Fruit fly (Drosophila melanogaster) whole organism, embryonic: ENCODE data around the gene Tmep.
A peak's percentile ranks its signal among the peaks of the same experiment; 100 is the strongest.

Experiments
- Aef1 ChIP-seq: fragments of 200-800 bp; sonication (Bioruptor generic); IDR thresholded peaks from 3 replicates; pipeline ENCODE4 v1.3.6; 2022; ENCODE audit warnings: missing biosample characterization, missing genetic modification characterization
- B-H2 ChIP-seq: fragments of 200-800 bp; sonication (Bioruptor generic); optimal IDR thresholded peaks from 2 replicates; lab custom pipeline; 2018; ENCODE audit warnings: missing biosample characterization, mild to moderate bottlenecking, missing genetic modification characterization
- CG11085 ChIP-seq: fragments of 200-800 bp; sonication (Bioruptor generic); IDR thresholded peaks from 2 replicates; pipeline ENCODE4 v1.3.6; 2022; ENCODE audit warnings: missing biosample characterization, missing genetic modification characterization
- CG12299 ChIP-seq: fragments of 200-800 bp; sonication (Bioruptor generic); optimal IDR thresholded peaks from 2 replicates; lab custom pipeline; 2018; ENCODE audit warnings: missing biosample characterization, mild to moderate bottlenecking, missing genetic modification characterization
- CG14441 ChIP-seq: fragments of 200-800 bp; sonication (Bioruptor generic); IDR thresholded peaks from 2 replicates; pipeline ENCODE4 v1.3.6; 2022; ENCODE audit warnings: missing biosample characterization, missing genetic modification characterization
- CG14965 ChIP-seq: fragments of 200-800 bp; sonication (Bioruptor generic); optimal IDR thresholded peaks from 2 replicates; lab custom pipeline; 2016; ENCODE audit warnings: missing biosample characterization, missing genetic modification characterization, borderline replicate concordance
- CG16813 ChIP-seq: fragments of 200-800 bp; sonication (Bioruptor generic); IDR thresholded peaks from 3 replicates; pipeline ENCODE4 v1.3.6; 2022; ENCODE audit warnings: missing biosample characterization, missing genetic modification characterization; ENCODE audit not compliant: partially characterized antibody
- CG17328 ChIP-seq: fragments of 200-800 bp; sonication (Bioruptor generic); IDR thresholded peaks from 2 replicates; pipeline ENCODE4 v1.3.6; 2022; ENCODE audit warnings: missing biosample characterization, missing genetic modification characterization
- CG17385 ChIP-seq: fragments of 200-800 bp; sonication (Bioruptor generic); optimal IDR thresholded peaks from 3 replicates; lab custom pipeline; 2018; ENCODE audit warnings: missing biosample characterization, mild to moderate bottlenecking, missing genetic modification characterization
- CG2116 ChIP-seq: fragments of 200-800 bp; sonication (Bioruptor generic); optimal IDR thresholded peaks from 3 replicates; lab custom pipeline; 2018; ENCODE audit warnings: missing biosample characterization, mild to moderate bottlenecking, missing genetic modification characterization
- CG3407 ChIP-seq: fragments of 200-800 bp; sonication (Bioruptor generic); optimal IDR thresholded peaks from 2 replicates; lab custom pipeline; 2018; ENCODE audit warnings: missing biosample characterization, mild to moderate bottlenecking, missing genetic modification characterization
- CG4328 ChIP-seq: fragments of 200-800 bp; sonication (Bioruptor generic); optimal IDR thresholded peaks from 3 replicates; lab custom pipeline; 2017; ENCODE audit warnings: missing biosample characterization, missing genetic modification reagents, missing genetic modification characterization
- CG6272 ChIP-seq: fragments of 200-800 bp; sonication (Bioruptor generic); IDR thresholded peaks from 2 replicates; pipeline ENCODE4 v1.3.6; 2022; ENCODE audit warnings: missing biosample characterization, missing genetic modification characterization
- CG8359 ChIP-seq: fragments of 200-800 bp; sonication (Bioruptor generic); optimal IDR thresholded peaks from 2 replicates; lab custom pipeline; 2017; ENCODE audit warnings: missing biosample characterization, mild to moderate bottlenecking, missing genetic modification characterization, borderline replicate concordance
- CG8924 ChIP-seq: fragments of 200-800 bp; optimal IDR thresholded peaks from 3 replicates; lab custom pipeline; 2019; ENCODE audit warnings: missing biosample characterization, mild to moderate bottlenecking, missing genetic modification characterization, moderate library complexity
- CG8944 ChIP-seq: fragments of 200-800 bp; sonication (Bioruptor generic); optimal IDR thresholded peaks from 3 replicates; lab custom pipeline; 2016; ENCODE audit warnings: missing biosample characterization, missing genetic modification characterization
- CkIIα-i1 ChIP-seq: fragments of 200-800 bp; sonication (Bioruptor generic); IDR thresholded peaks from 2 replicates; pipeline ENCODE4 v1.3.6; 2022; ENCODE audit warnings: missing biosample characterization, missing genetic modification characterization
- Dek ChIP-seq: fragments of 200-800 bp; sonication (Bioruptor generic); optimal IDR thresholded peaks from 3 replicates; lab custom pipeline; 2019; ENCODE audit warnings: missing biosample characterization, mild to moderate bottlenecking, missing genetic modification characterization, moderate library complexity
- Gug ChIP-seq: fragments of 200-800 bp; sonication (Bioruptor generic); IDR thresholded peaks from 4 replicates; pipeline ENCODE4 v1.3.6; 2022; ENCODE audit warnings: missing biosample characterization, missing genetic modification characterization
- HHEX ChIP-seq: fragments of 200-800 bp; sonication (Bioruptor generic); optimal IDR thresholded peaks from 3 replicates; lab custom pipeline; 2017; ENCODE audit warnings: missing biosample characterization, mild to moderate bottlenecking, missing genetic modification characterization, missing genetic modification reagents
- HmgZ ChIP-seq: fragments of 200-800 bp; sonication (Bioruptor generic); optimal IDR thresholded peaks from 2 replicates; lab custom pipeline; 2018; ENCODE audit warnings: missing biosample characterization, mild to moderate bottlenecking, missing genetic modification characterization
- Hsf ChIP-seq: fragments of 200-800 bp; sonication (Bioruptor generic); optimal IDR thresholded peaks from 3 replicates; lab custom pipeline; 2016; ENCODE audit warnings: missing biosample characterization, missing genetic modification characterization
- Jarid2 ChIP-seq: fragments of 200-800 bp; sonication (Bioruptor generic); optimal IDR thresholded peaks from 3 replicates; lab custom pipeline; 2017; ENCODE audit warnings: mild to moderate bottlenecking, missing biosample characterization, missing genetic modification reagents, missing genetic modification characterization
- Mrtf ChIP-seq: fragments of 200-800 bp; sonication (Bioruptor generic); IDR thresholded peaks from 3 replicates; pipeline ENCODE4 v1.3.6; 2022; ENCODE audit warnings: missing biosample characterization, missing genetic modification characterization
- Myb ChIP-seq: fragments of 200-800 bp; sonication (Bioruptor generic); optimal IDR thresholded peaks from 2 replicates; lab custom pipeline; 2016; ENCODE audit warnings: missing biosample characterization, missing genetic modification characterization
- Neu2 ChIP-seq: fragments of 200-800 bp; sonication (Bioruptor generic); optimal IDR thresholded peaks from 3 replicates; lab custom pipeline; 2016; ENCODE audit warnings: missing biosample characterization, missing genetic modification characterization, borderline replicate concordance
- Taf1 ChIP-seq: fragments of 200-800 bp; sonication (Bioruptor generic); IDR thresholded peaks from 2 replicates; pipeline ENCODE4 v1.3.6; 2022; ENCODE audit warnings: missing biosample characterization, missing genetic modification characterization
- aop ChIP-seq: fragments of 200-800 bp; sonication (Bioruptor generic); IDR thresholded peaks from 2 replicates; pipeline ENCODE4 v1.3.6; 2022; ENCODE audit warnings: missing biosample characterization, missing genetic modification characterization
- ase ChIP-seq: fragments of 200-800 bp; sonication (Bioruptor generic); IDR thresholded peaks from 3 replicates; pipeline ENCODE4 v1.3.6; 2022; ENCODE audit warnings: missing biosample characterization, missing genetic modification characterization
- bowl ChIP-seq: fragments of 200-800 bp; sonication (Bioruptor generic); IDR thresholded peaks from 2 replicates; pipeline ENCODE4 v1.3.6; 2022; ENCODE audit warnings: missing biosample characterization, missing genetic modification characterization
- bsh ChIP-seq, 2 experiments: fragments of 200-800 bp; sonication (Bioruptor generic); optimal IDR thresholded peaks; 2 replicates each; lab custom pipeline; 2017 to 2018; ENCODE audit warnings: mild to moderate bottlenecking in 2 of 2, missing biosample characterization in 2 of 2, missing genetic modification characterization in 2 of 2, moderate library complexity in 1 of 2
- caup ChIP-seq: fragments of 200-800 bp; sonication (Bioruptor generic); optimal IDR thresholded peaks from 3 replicates; lab custom pipeline; 2017; ENCODE audit warnings: missing biosample characterization, mild to moderate bottlenecking, missing genetic modification characterization, moderate library complexity; ENCODE audit not compliant: severe bottlenecking
- croc ChIP-seq: fragments of 200-800 bp; sonication (Bioruptor generic); conservative IDR thresholded peaks from 3 replicates; pipeline ENCODE4 v1.3.6; 2022; ENCODE audit warnings: missing biosample characterization, missing genetic modification characterization
- dpn ChIP-seq, 2 experiments: fragments of 200-800 bp; sonication (Bioruptor generic); optimal IDR thresholded peaks; 3 replicates each; lab custom pipeline; 2016; ENCODE audit warnings: missing biosample characterization in 2 of 2, missing genetic modification characterization in 2 of 2
- dysf ChIP-seq: fragments of 200-800 bp; sonication (Bioruptor generic); IDR thresholded peaks from 3 replicates; pipeline ENCODE4 v1.3.6; 2022; ENCODE audit warnings: missing biosample characterization, missing genetic modification characterization
- ewg ChIP-seq: fragments of 200-800 bp; sonication (Bioruptor generic); optimal IDR thresholded peaks from 3 replicates; lab custom pipeline; 2017; ENCODE audit warnings: mild to moderate bottlenecking, missing biosample characterization, missing genetic modification reagents, missing genetic modification characterization
- fd102C ChIP-seq: fragments of 200-800 bp; sonication (Bioruptor generic); optimal IDR thresholded peaks from 2 replicates; lab custom pipeline; 2018; ENCODE audit warnings: missing biosample characterization, mild to moderate bottlenecking, missing genetic modification characterization, moderate library complexity
- grn ChIP-seq: fragments of 200-800 bp; sonication (Bioruptor generic); optimal IDR thresholded peaks from 3 replicates; lab custom pipeline; 2017; ENCODE audit warnings: missing biosample characterization, missing genetic modification characterization
- gsb ChIP-seq: fragments of 200-800 bp; sonication (Bioruptor generic); IDR thresholded peaks from 2 replicates; pipeline ENCODE4 v1.3.6; 2022; ENCODE audit warnings: missing biosample characterization, missing genetic modification characterization
- h ChIP-seq: fragments of >200 bp; optimal IDR thresholded peaks from 2 replicates; lab custom pipeline; 2017
- ham ChIP-seq: fragments of 200-800 bp; sonication (Bioruptor generic); IDR thresholded peaks from 2 replicates; pipeline ENCODE4 v1.3.6; 2022; ENCODE audit warnings: missing biosample characterization, missing genetic modification characterization
- hb ChIP-seq: fragments of 200-800 bp; sonication (Bioruptor generic); IDR thresholded peaks from 3 replicates; pipeline ENCODE4 v1.3.6; 2022; ENCODE audit warnings: missing biosample characterization, missing genetic modification characterization; ENCODE audit not compliant: partially characterized antibody
- maf-S ChIP-seq: fragments of 200-800 bp; sonication (Bioruptor generic); optimal IDR thresholded peaks from 2 replicates; lab custom pipeline; 2016; ENCODE audit warnings: missing biosample characterization, missing genetic modification characterization
- mirr ChIP-seq: fragments of 200-800 bp; sonication (Bioruptor generic); optimal IDR thresholded peaks from 3 replicates; lab custom pipeline; 2018; ENCODE audit warnings: missing biosample characterization, mild to moderate bottlenecking, missing genetic modification characterization
- pum ChIP-seq: fragments of 200-800 bp; sonication (Bioruptor generic); optimal IDR thresholded peaks from 2 replicates; lab custom pipeline; 2016; ENCODE audit warnings: missing biosample characterization, missing genetic modification characterization
- ranshi ChIP-seq: fragments of 200-800 bp; sonication (Bioruptor generic); IDR thresholded peaks from 2 replicates; pipeline ENCODE4 v1.3.6; 2022; ENCODE audit warnings: missing biosample characterization, missing genetic modification characterization
- sd ChIP-seq: fragments of 200-800 bp; sonication (Bioruptor generic); optimal IDR thresholded peaks from 3 replicates; lab custom pipeline; 2018; ENCODE audit warnings: missing biosample characterization, mild to moderate bottlenecking, missing genetic modification characterization, moderate library complexity
- sens ChIP-seq: fragments of 200-800 bp; sonication (Bioruptor generic); peaks from one replicate; lab custom pipeline; 2016; ENCODE audit warnings: missing biosample characterization, missing genetic modification characterization
- shn ChIP-seq: fragments of 200-800 bp; sonication (Bioruptor generic); optimal IDR thresholded peaks from 3 replicates; lab custom pipeline; 2016; ENCODE audit warnings: missing biosample characterization, missing genetic modification characterization
- tx ChIP-seq: fragments of 200-800 bp; sonication (Bioruptor generic); optimal IDR thresholded peaks from 2 replicates; lab custom pipeline; 2016; ENCODE audit warnings: missing biosample characterization, missing genetic modification characterization

Tmep gene

DNA sequence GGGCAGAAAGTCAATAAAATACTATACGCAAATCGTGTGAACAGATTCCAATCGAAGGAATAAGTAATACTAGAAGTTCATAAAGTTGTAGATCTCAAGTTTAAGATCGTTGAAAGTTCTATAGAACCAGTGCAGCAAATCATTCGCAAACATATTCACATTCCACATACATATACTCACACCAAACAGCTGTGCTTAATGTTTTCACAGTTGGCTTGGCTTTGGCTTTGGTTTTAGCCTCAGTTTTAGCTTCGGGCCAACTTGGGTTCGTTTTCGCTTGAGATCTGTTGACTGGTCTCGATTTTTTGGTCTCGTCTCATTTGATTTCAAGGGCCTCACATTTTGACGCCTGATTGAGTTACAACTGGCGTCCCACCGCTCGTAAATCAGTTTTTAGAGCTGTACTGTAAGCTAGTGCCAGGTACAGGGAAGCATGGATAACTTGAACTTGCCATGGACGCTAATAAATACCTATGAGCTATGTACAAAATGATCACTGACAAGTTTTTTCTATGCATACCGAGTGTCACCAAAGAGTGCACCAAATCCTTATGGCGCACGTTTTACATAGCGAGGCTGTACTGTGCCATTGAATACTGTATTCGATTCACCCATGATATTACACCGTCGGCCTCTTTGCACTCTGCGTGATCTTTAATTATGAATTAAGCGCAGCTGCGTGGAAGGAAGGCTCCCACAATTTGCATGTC lies 18.3 kb downstream of the Tmep start:
- TF ChIP-seq croc (GFP tag; lab: Robert Waterston, UW): peak; percentile 58; the same call in 2 of the 3 replicates
- peak; percentile 55 for TF ChIP-seq CG14965 (GFP tag; lab: Kevin White, UChicago)
- peak; percentile 92 for TF ChIP-seq CG14441 (GFP tag; lab: Robert Waterston, UW)
- TF ChIP-seq dpn (GFP tag; optimal IDR thresholded peaks at IDR 0.05; lab: Kevin White, UChicago): peak; percentile 89
- TF ChIP-seq HmgZ (tag; lab: Kevin White, UChicago): peak; percentile 82
- TF ChIP-seq bsh (GFP tag; optimal IDR thresholded peaks at IDR 0.05; lab: Kevin White, UChicago): peak; percentile 43 to 65
- no peak for TF ChIP-seq grn (GFP tag; lab: Kevin White, UChicago)
- TF ChIP-seq CG16813 (GFP tag; lab: Robert Waterston, UW): no peak
- TF ChIP-seq ase (GFP tag; lab: Robert Waterston, UW): 0 out of 3 replicates have a peak, but pooled peaks have one; percentile 43
- no peak for TF ChIP-seq hb (GFP tag; lab: Robert Waterston, UW)
- peak; percentile 70; the same call in 1 of the 2 replicates for TF ChIP-seq Taf1 (GFP tag; lab: Robert Waterston, UW)
- TF ChIP-seq Hsf (GFP tag; lab: Kevin White, UChicago): peak; percentile 72
- TF ChIP-seq CG8944 (GFP tag; lab: Kevin White, UChicago): peak; percentile 76
- peak; percentile 92 for TF ChIP-seq Mrtf (GFP tag; lab: Robert Waterston, UW)
- TF ChIP-seq CG6272: peak; percentile 85
- peak; percentile 64 for TF ChIP-seq CG4328 (GFP tag; lab: Kevin White, UChicago)
- peak; percentile 89 for TF ChIP-seq ranshi
- peak; percentile 75 for TF ChIP-seq CG17385 (GFP tag; lab: Kevin White, UChicago)
- peak; percentile 77 for TF ChIP-seq tx (GFP tag; lab: Kevin White, UChicago)
- TF ChIP-seq CG8359 (GFP tag; lab: Kevin White, UChicago): peak; percentile 46
- TF ChIP-seq sd (tag; lab: Kevin White, UChicago): no peak
- peak; percentile 38 for TF ChIP-seq Jarid2 (GFP tag; lab: Kevin White, UChicago)
- TF ChIP-seq HHEX (GFP tag; lab: Kevin White, UChicago): peak; percentile 86
- TF ChIP-seq aop (GFP tag; lab: Robert Waterston, UW): peak; percentile 61; the same call in 1 of the 2 replicates
- TF ChIP-seq caup (GFP tag; lab: Kevin White, UChicago): peak; percentile 83
- peak; percentile 93 for TF ChIP-seq sens
- peak; percentile 79 for TF ChIP-seq bowl (GFP tag; lab: Robert Waterston, UW)
- peak; percentile 9 for TF ChIP-seq CG2116 (GFP tag; lab: Kevin White, UChicago)
- no peak for TF ChIP-seq Neu2 (GFP tag; lab: Kevin White, UChicago)
- peak; percentile 24 for TF ChIP-seq CG3407 (GFP tag; lab: Kevin White, UChicago)
- peak; percentile 41 for TF ChIP-seq ewg (GFP tag; lab: Kevin White, UChicago)
- peak; percentile 90 for TF ChIP-seq Aef1 (GFP tag; lab: Robert Waterston, UW)
- peak; percentile 49 for TF ChIP-seq Dek (tag; lab: Kevin White, UChicago)
- TF ChIP-seq Myb: peak; percentile 66
- peak; percentile 57; the same call in 1 of the 2 replicates for TF ChIP-seq ham (GFP tag; lab: Robert Waterston, UW)
- peak; percentile 84 for TF ChIP-seq mirr (GFP tag; lab: Kevin White, UChicago)
- TF ChIP-seq dysf (GFP tag; lab: Robert Waterston, UW): peak; percentile 94
- peak; percentile 88 for TF ChIP-seq gsb (GFP tag; lab: Robert Waterston, UW)
- TF ChIP-seq CG11085 (GFP tag; lab: Robert Waterston, UW): peak; percentile 86
- TF ChIP-seq Gug: peak; percentile 87
- peak; percentile 62 for TF ChIP-seq CG8924 (tag; lab: Kevin White, UChicago)
- peak; percentile 74 for TF ChIP-seq CG17328
- no peak for TF ChIP-seq h (lab: Kevin White, UChicago)
- TF ChIP-seq pum (GFP tag; lab: Kevin White, UChicago): peak; percentile 76
- no peak for TF ChIP-seq B-H2 (GFP tag; lab: Kevin White, UChicago)
- peak; percentile 5 for TF ChIP-seq CG12299 (tag; lab: Kevin White, UChicago)
- peak; percentile 71 for TF ChIP-seq shn
- TF ChIP-seq maf-S (GFP tag; lab: Kevin White, UChicago): peak; percentile 77
- TF ChIP-seq CkIIα-i1 (GFP tag; lab: Robert Waterston, UW): peak; percentile 81
- TF ChIP-seq fd102C (GFP tag; lab: Kevin White, UChicago): no peak
